Worm (Caenorhabditis elegans): ENCODE results near the gene T02G5.14.

The T02G5.14 gene

DNA sequence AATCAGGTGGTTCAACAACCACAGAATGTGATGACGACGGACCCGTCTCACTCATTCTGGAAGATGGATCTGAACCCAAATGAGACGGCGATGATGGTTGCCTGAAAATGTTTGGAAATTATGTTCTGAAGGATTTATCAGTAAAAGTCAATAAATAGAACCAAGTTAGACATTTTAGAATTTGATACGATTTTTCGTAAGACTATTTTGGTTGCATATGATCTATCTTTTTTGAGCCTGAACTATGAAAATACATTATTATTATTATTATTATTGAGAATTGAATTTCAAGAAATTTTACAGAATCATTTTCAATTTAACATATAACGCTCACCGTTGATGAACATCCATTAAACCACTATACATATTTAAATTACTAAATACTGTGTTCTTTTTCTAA lies 25.8 kb downstream of the T02G5.14 start, which contains the start of gene F10E7.9:
F10E7.9 (minus strand) TSS at position 101 of the 400 bp plus-strand sequence.
- TF ChIP-seq unc-30 (tag; optimal IDR thresholded peaks at IDR 0.05) (no peak), hlh-17 (GFP tag; optimal IDR thresholded peaks at IDR 0.05; ENCODE audit: borderline replicate concordance) (no peak), F16B12.6 (tag; optimal IDR thresholded peaks at IDR 0.05) (no peak), sup-37 (GFP tag; optimal IDR thresholded peaks at IDR 0.05) (no peak), lin-15B (tag; optimal IDR thresholded peaks at IDR 0.05) (no peak), nhr-85 (tag) (no peak), fos-1 (tag; optimal IDR thresholded peaks at IDR 0.05) (no peak), nhr-77 (tag; optimal IDR thresholded peaks at IDR 0.05) (no peak), lsy-2 (tag; optimal IDR thresholded peaks at IDR 0.05) (no peak), pqm-1 (tag; optimal IDR thresholded peaks at IDR 0.05) (no peak), zip-4 (GFP tag; optimal IDR thresholded peaks at IDR 0.05) (no peak), blmp-1 (tag; optimal IDR thresholded peaks at IDR 0.05) (no peak), ztf-11 (tag; optimal IDR thresholded peaks at IDR 0.05) (no peak)

- TF ChIP-seq hlh-4 (tag; optimal IDR thresholded peaks at IDR 0.05) (no peak), mep-1 (tag; optimal IDR thresholded peaks at IDR 0.05) (no peak), nhr-71 (tag; optimal IDR thresholded peaks at IDR 0.05) (peak; percentile 12), blmp-1 (tag; optimal IDR thresholded peaks at IDR 0.05) (no peak), dpl-1 (GFP tag; optimal IDR thresholded peaks at IDR 0.05) (no peak), jun-1 (tag; optimal IDR thresholded peaks at IDR 0.05) (no peak), lin-13 (GFP tag; optimal IDR thresholded peaks at IDR 0.05) (no peak), efl-3 (GFP tag; optimal IDR thresholded peaks at IDR 0.05) (no peak), C34B4.2 (tag; optimal IDR thresholded peaks at IDR 0.05) (no peak), ceh-63 (GFP tag; optimal IDR thresholded peaks at IDR 0.05) (no peak), snpc-4 (tag; optimal IDR thresholded peaks at IDR 0.05) (no peak), irx-1 (tag; optimal IDR thresholded peaks at IDR 0.05) (no peak), xbp-1 (tag; optimal IDR thresholded peaks at IDR 0.05) (no peak), hpl-2 (GFP tag; optimal IDR thresholded peaks at IDR 0.05) (no peak), ztf-11 (tag; optimal IDR thresholded peaks at IDR 0.05) (no peak), sox-4 (tag; optimal IDR thresholded peaks at IDR 0.05) (no peak), dsc-1 (tag; optimal IDR thresholded peaks at IDR 0.05) (no peak), nhr-11 (tag; optimal IDR thresholded peaks at IDR 0.05) (no peak), unc-98 (GFP tag; IDR thresholded peaks at IDR 0.05) (no peak), ces-1 (GFP tag; optimal IDR thresholded peaks at IDR 0.05) (no peak), lsy-2 (tag; optimal IDR thresholded peaks at IDR 0.05) (peak in 1 of 2 experiments; percentile 56), aly-2 (tag; optimal IDR thresholded peaks at IDR 0.05) (no peak), tbx-2 (tag; optimal IDR thresholded peaks at IDR 0.05) (no peak), egl-27 (tag; optimal IDR thresholded peaks at IDR 0.05) (no peak), C04F5.9 (tag; optimal IDR thresholded peaks at IDR 0.05) (no peak), ceh-82 (tag; optimal IDR thresholded peaks at IDR 0.05) (peak in 2 of 3 experiments; percentile 20 to 44), isw-1 (GFP tag; IDR thresholded peaks at IDR 0.05) (peak; percentile 18; the same call in 1 of the 2 replicates), nhr-12 (tag; optimal IDR thresholded peaks at IDR 0.05) (no peak), nhr-90 (tag; optimal IDR thresholded peaks at IDR 0.05; ENCODE audit: poor library complexity) (no peak), alr-1 (tag; optimal IDR thresholded peaks at IDR 0.05; ENCODE audit: borderline replicate concordance) (no peak), snu-23 (GFP tag; optimal IDR thresholded peaks at IDR 0.05) (no peak), nhr-85 (tag) (no peak), nhr-77 (tag; optimal IDR thresholded peaks at IDR 0.05) (no peak), zag-1 (tag; optimal IDR thresholded peaks at IDR 0.05) (no peak), unc-30 (tag; optimal IDR thresholded peaks at IDR 0.05) (no peak), fkh-10 (GFP tag; optimal IDR thresholded peaks at IDR 0.05) (peak; percentile 71), hlh-17 (GFP tag; optimal IDR thresholded peaks at IDR 0.05; ENCODE audit: borderline replicate concordance) (no peak), rnt-1 (tag; optimal IDR thresholded peaks at IDR 0.05) (no peak), sup-37 (GFP tag; optimal IDR thresholded peaks at IDR 0.05) (no peak), unc-130 (tag; optimal IDR thresholded peaks at IDR 0.05) (no peak), unc-62 (GFP tag; optimal IDR thresholded peaks at IDR 0.05) (no peak), vab-15 (tag; optimal IDR thresholded peaks at IDR 0.05) (no peak), sptf-1 (tag; optimal IDR thresholded peaks at IDR 0.05) (no peak), tlp-1 (tag; optimal IDR thresholded peaks at IDR 0.05) (no peak), fos-1 (tag; optimal IDR thresholded peaks at IDR 0.05) (no peak), F16B12.6 (tag; optimal IDR thresholded peaks at IDR 0.05) (peak; percentile 13)
Measured at ce11 chrII:7111012-7111656, 27.0 kb downstream of the T02G5.14 start.

Data from whole organism, L1 larva.